Worm (Caenorhabditis elegans): ENCODE data around the gene msra-1.

DNA sequence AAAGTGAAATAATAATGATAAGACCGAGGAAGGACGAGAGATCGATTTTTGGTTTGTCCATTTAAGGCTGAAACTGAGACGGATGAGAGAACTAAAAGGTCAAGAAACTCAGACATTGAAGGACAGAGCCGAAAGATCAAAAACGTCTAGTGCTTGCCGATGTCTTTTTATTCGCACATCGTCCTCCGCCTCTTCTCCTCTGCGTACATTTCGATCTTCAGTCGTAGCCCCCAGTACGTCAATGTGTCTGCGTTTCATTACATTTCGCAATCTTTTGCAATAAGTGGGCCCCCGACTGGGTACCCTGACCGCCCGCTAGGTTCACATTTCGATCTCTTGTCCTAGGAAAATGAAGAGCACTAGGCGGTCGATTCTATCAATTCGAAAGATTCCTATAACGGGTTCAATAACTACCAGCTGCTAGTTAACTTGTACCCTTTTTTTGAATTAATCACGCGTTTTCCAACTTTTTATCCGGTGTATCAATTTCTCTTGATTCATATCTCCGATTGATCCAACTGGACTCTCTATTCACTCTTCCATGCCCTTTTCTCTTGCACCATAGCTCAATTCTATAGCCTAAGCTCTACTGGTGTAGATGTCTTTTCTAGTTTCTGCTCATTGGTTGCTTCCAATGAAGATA lies 28.3 kb upstream of the msra-1 start:
- no peak for TF ChIP-seq ztf-23 (GFP tag; IDR thresholded peaks at IDR 0.05)
- TF ChIP-seq tab-1 (GFP tag; IDR thresholded peaks at IDR 0.05): no peak
- TF ChIP-seq ref-1 (GFP tag; conservative IDR thresholded peaks at IDR 0.05): no peak
- no peak for TF ChIP-seq flt-1 (GFP tag; IDR thresholded peaks at IDR 0.05)
- TF ChIP-seq klf-2 (GFP tag; conservative IDR thresholded peaks at IDR 0.05): no peak
- TF ChIP-seq ztf-29 (GFP tag; IDR thresholded peaks at IDR 0.05): no peak
- no peak for TF ChIP-seq T22C8.4 (GFP tag; IDR thresholded peaks at IDR 0.05)
